Worm (Caenorhabditis elegans) whole organism, L3 larva: ENCODE measurements around the gene nhr-117.

ENCODE experiments used
- R02D3.7 ChIP-seq: fragments of 150-350 bp; optimal IDR thresholded peaks from 2 replicates; lab custom pipeline; 2014; ENCODE audit warnings: missing biosample characterization, missing genetic modification characterization
- ama-1 ChIP-seq: fragments of 150-350 bp; optimal IDR thresholded peaks from 2 replicates; lab custom pipeline; 2018
- ceh-16 ChIP-seq: sonication (generic microtip); optimal IDR thresholded peaks from 2 replicates; lab custom pipeline; 2017; ENCODE audit warnings: missing biosample characterization, missing genetic modification characterization
- ceh-28 ChIP-seq: fragments of 150-350 bp; optimal IDR thresholded peaks from 2 replicates; lab custom pipeline; 2014; ENCODE audit warnings: missing biosample characterization, missing genetic modification reagents, missing genetic modification characterization
- ceh-9 ChIP-seq: sonication (generic microtip); optimal IDR thresholded peaks from 2 replicates; lab custom pipeline; 2018; ENCODE audit warnings: missing biosample characterization, missing genetic modification characterization
- egl-5 ChIP-seq: fragments of 150-350 bp; optimal IDR thresholded peaks from 2 replicates; lab custom pipeline; 2017; ENCODE audit warnings: missing biosample characterization, missing genetic modification reagents, missing genetic modification characterization, inconsistent platforms
- elt-2 ChIP-seq: sonication (generic microtip); optimal IDR thresholded peaks from 2 replicates; lab custom pipeline; 2016; ENCODE audit warnings: missing genetic modification reagents, mild to moderate bottlenecking, missing genetic modification characterization, missing compliant biosample characterization
- elt-3 ChIP-seq, 3 experiments: fragments of 150-350 bp in 1 of 3; sonication (generic microtip) in 2 of 3; optimal IDR thresholded peaks; 2 replicates in 2 of 3; 4 replicates in 1 of 3; lab custom pipeline; 2014 to 2017; ENCODE audit warnings: missing biosample characterization in 3 of 3, missing genetic modification characterization in 3 of 3
- eor-1 ChIP-seq, 2 experiments: fragments of 150-350 bp; optimal IDR thresholded peaks; 2 replicates each; lab custom pipeline; 2014 to 2018; ENCODE audit warnings: missing biosample characterization in 2 of 2, missing genetic modification characterization in 2 of 2
- fkh-10 ChIP-seq: sonication (generic microtip); optimal IDR thresholded peaks from 2 replicates; lab custom pipeline; 2017; ENCODE audit warnings: missing biosample characterization, missing genetic modification reagents, missing genetic modification characterization
- fkh-2 ChIP-seq: fragments of 150-350 bp; optimal IDR thresholded peaks from 2 replicates; lab custom pipeline; 2014; ENCODE audit warnings: missing biosample characterization, missing genetic modification reagents, missing genetic modification characterization
- fos-1 ChIP-seq: fragments of 150-350 bp; optimal IDR thresholded peaks from 2 replicates; lab custom pipeline; 2014; ENCODE audit warnings: missing biosample characterization, missing genetic modification characterization
- hmg-11 ChIP-seq: sonication (generic microtip); optimal IDR thresholded peaks from 2 replicates; lab custom pipeline; 2016; ENCODE audit warnings: missing genetic modification characterization, missing compliant biosample characterization
- jun-1 ChIP-seq: fragments of 150-350 bp; optimal IDR thresholded peaks from 2 replicates; lab custom pipeline; 2014; ENCODE audit warnings: missing biosample characterization, missing genetic modification reagents, missing genetic modification characterization
- lin-15B ChIP-seq: fragments of 150-350 bp; optimal IDR thresholded peaks from 2 replicates; lab custom pipeline; 2014; ENCODE audit warnings: missing biosample characterization, missing genetic modification characterization
- lin-39 ChIP-seq: fragments of 150-350 bp; optimal IDR thresholded peaks from 2 replicates; lab custom pipeline; 2018; ENCODE audit warnings: missing biosample characterization, missing genetic modification reagents, missing genetic modification characterization
- lsy-12 ChIP-seq: sonication (generic microtip); optimal IDR thresholded peaks from 2 replicates; lab custom pipeline; 2016; ENCODE audit warnings: mild to moderate bottlenecking, missing genetic modification characterization, missing compliant biosample characterization
- nhr-11 ChIP-seq: fragments of 150-350 bp; optimal IDR thresholded peaks from 2 replicates; lab custom pipeline; 2014; ENCODE audit warnings: missing biosample characterization, missing genetic modification characterization
- nhr-23 ChIP-seq: fragments of 150-350 bp; optimal IDR thresholded peaks from 2 replicates; lab custom pipeline; 2014; ENCODE audit warnings: missing biosample characterization, missing genetic modification reagents, missing genetic modification characterization
- nhr-237 ChIP-seq: fragments of 150-350 bp; optimal IDR thresholded peaks from 2 replicates; lab custom pipeline; 2014; ENCODE audit warnings: missing biosample characterization, missing genetic modification characterization
- nhr-25 ChIP-seq: sonication (generic microtip); optimal IDR thresholded peaks from 2 replicates; lab custom pipeline; 2017; ENCODE audit warnings: missing biosample characterization, missing genetic modification characterization
- nhr-43 ChIP-seq: sonication (generic microtip); optimal IDR thresholded peaks from 2 replicates; lab custom pipeline; 2016; ENCODE audit warnings: mild to moderate bottlenecking, missing genetic modification characterization, missing compliant biosample characterization; ENCODE audit not compliant: poor library complexity, severe bottlenecking
- nhr-67 ChIP-seq: fragments of 150-350 bp; optimal IDR thresholded peaks from 2 replicates; lab custom pipeline; 2014; ENCODE audit warnings: missing biosample characterization, missing genetic modification characterization
- nhr-76 ChIP-seq: fragments of 150-350 bp; sonication (generic microtip); optimal IDR thresholded peaks from 5 replicates; lab custom pipeline; 2014; ENCODE audit warnings: missing biosample characterization, missing genetic modification characterization
- nhr-77 ChIP-seq: fragments of 150-350 bp; optimal IDR thresholded peaks from 2 replicates; lab custom pipeline; 2014; ENCODE audit warnings: missing biosample characterization, missing genetic modification characterization
- sea-2 ChIP-seq: fragments of 150-350 bp; sonication (generic microtip); optimal IDR thresholded peaks from 4 replicates; lab custom pipeline; 2014; ENCODE audit warnings: missing biosample characterization, missing genetic modification reagents, missing genetic modification characterization
- skn-1 ChIP-seq: fragments of 150-350 bp; optimal IDR thresholded peaks from 2 replicates; lab custom pipeline; 2014; ENCODE audit warnings: missing biosample characterization, missing genetic modification characterization
- snpc-4 ChIP-seq: fragments of 150-350 bp; optimal IDR thresholded peaks from 2 replicates; lab custom pipeline; 2014; ENCODE audit warnings: missing biosample characterization, missing genetic modification characterization
- tbx-2 ChIP-seq: sonication (generic microtip); optimal IDR thresholded peaks from 2 replicates; lab custom pipeline; 2016; ENCODE audit warnings: mild to moderate bottlenecking, missing genetic modification characterization, missing compliant biosample characterization
- unc-39 ChIP-seq: sonication (generic microtip); optimal IDR thresholded peaks from 4 replicates; lab custom pipeline; 2017; ENCODE audit warnings: missing biosample characterization, missing genetic modification characterization
- ztf-4 ChIP-seq: fragments of 150-350 bp; optimal IDR thresholded peaks from 2 replicates; lab custom pipeline; 2014; ENCODE audit warnings: missing biosample characterization, missing genetic modification characterization

Gene nhr-117

ce11 chrV:1600561-1601088 is 20.7 kb downstream of the nhr-117 start, which contains the start of gene F16B4.2:
Gene F16B4.2, plus strand, starts transcription at chrV:1601038.
- no peak for TF ChIP-seq lin-39 (tag; lab: Kevin White, UChicago)
- peak; percentile 13 for TF ChIP-seq hmg-11 (tag; lab: Kevin White, UChicago)

ce11 chrV:1594554-1595092 is 26.7 kb downstream of the nhr-117 start:
- no peak for TF ChIP-seq nhr-77 (tag; lab: Kevin White, UChicago)
- TF ChIP-seq nhr-43 (tag; lab: Kevin White, UChicago), result peak; percentile 54
- peak; percentile 65 for TF ChIP-seq nhr-23 (tag; lab: Kevin White, UChicago)

ce11 chrV:1593799-1594420 is 27.4 kb downstream of the nhr-117 start, which contains the start of gene F16B4.4:
Gene F16B4.4, plus strand, starts transcription at chrV:1594019.
- TF ChIP-seq tbx-2 (tag; lab: Kevin White, UChicago) (no peak), lsy-12 (peak; percentile 5), ama-1 (peak; percentile 63), ztf-4 (no peak), nhr-25 (peak; percentile 46), nhr-76 (tag; lab: Kevin White, UChicago) (no peak), ceh-28 (tag; lab: Kevin White, UChicago) (peak; percentile 39), nhr-67 (no peak), sea-2 (no peak), nhr-43 (tag; lab: Kevin White, UChicago) (peak; percentile 66), nhr-77 (tag; lab: Kevin White, UChicago) (no peak), fkh-10 (GFP tag; lab: Kevin White, UChicago) (no peak), eor-1 (tag; optimal IDR thresholded peaks at IDR 0.05; lab: Kevin White, UChicago) (no peak), nhr-23 (tag; lab: Kevin White, UChicago) (peak; percentile 19), ceh-9 (tag; lab: Kevin White, UChicago) (no peak)

- TF ChIP-seq egl-5 (tag; lab: Kevin White, UChicago) (no peak), ceh-9 (tag; lab: Kevin White, UChicago) (no peak), nhr-25 (no peak), skn-1 (no peak), elt-3 (tag; optimal IDR thresholded peaks at IDR 0.05; lab: Kevin White, UChicago) (no peak), R02D3.7 (tag; lab: Kevin White, UChicago) (no peak), fkh-2 (tag; lab: Kevin White, UChicago) (no peak), nhr-23 (tag; lab: Kevin White, UChicago) (no peak), nhr-237 (tag; lab: Kevin White, UChicago) (no peak), eor-1 (tag; optimal IDR thresholded peaks at IDR 0.05; lab: Kevin White, UChicago) (no peak), unc-39 (no peak), lsy-12 (no peak), elt-2 (tag; lab: Kevin White, UChicago) (no peak), fkh-10 (GFP tag; lab: Kevin White, UChicago) (no peak)
These were observed 33.2 kb downstream of the nhr-117 start, which contains the start of gene F16B4.5 for ce11 chrV:1588128-1588527. Gene F16B4.5, plus strand, starts transcription at chrV:1588428.

ce11 chrV:1586906-1587305 is 34.4 kb downstream of the nhr-117 start, which contains the start of gene F16B4.6:
Gene F16B4.6, plus strand, starts transcription at chrV:1587206.
- TF ChIP-seq nhr-11 (tag; lab: Kevin White, UChicago) (no peak), lin-39 (tag; lab: Kevin White, UChicago) (no peak)

- TF ChIP-seq fos-1 (tag; lab: Kevin White, UChicago) (no peak), snpc-4 (tag; lab: Kevin White, UChicago) (no peak), nhr-77 (tag; lab: Kevin White, UChicago) (no peak), nhr-67 (no peak), lin-15B (tag; lab: Kevin White, UChicago) (no peak), jun-1 (tag; lab: Kevin White, UChicago) (no peak), ceh-16 (tag; lab: Kevin White, UChicago) (no peak), ztf-4 (no peak), fkh-10 (GFP tag; lab: Kevin White, UChicago) (no peak), nhr-43 (tag; lab: Kevin White, UChicago) (no peak), sea-2 (no peak)
- TF ChIP-seq, all 47 proteins: peak for 0
These were observed 35.9 kb downstream of the nhr-117 start, which contains the start of gene F16B4.7 for ce11 chrV:1585411-1585810. Gene F16B4.7, plus strand, starts transcription at chrV:1585711.
